Worm (Caenorhabditis elegans) whole organism, early embryonic: Measurements from ENCODE around the gene aptf-2.
"Not testable (repeated sequence)": the region's sequence is repeated elsewhere in the genome, so short reads cannot be mapped to it uniquely, and the experiment has no call there.

Experiments
- F13C5.2 ChIP-seq: sonication (generic microtip); optimal IDR thresholded peaks from 2 replicates; lab custom pipeline; 2017; ENCODE audit warnings: mild to moderate bottlenecking, missing genetic modification characterization, inconsistent platforms, missing compliant biosample characterization
- ama-1 ChIP-seq: fragments of 150-350 bp; optimal IDR thresholded peaks from 2 replicates; lab custom pipeline; 2014
- ceh-13 ChIP-seq: fragments of 200-800 bp; sonication (Bioruptor generic); optimal IDR thresholded peaks from 2 replicates; lab custom pipeline; 2018; ENCODE audit warnings: mild to moderate bottlenecking, missing genetic modification characterization, missing compliant biosample characterization
- ets-7 ChIP-seq: sonication (generic microtip); optimal IDR thresholded peaks from 2 replicates; lab custom pipeline; 2016; ENCODE audit warnings: missing genotype, missing genetic modification characterization, missing compliant biosample characterization
- hmbx-1 ChIP-seq: sonication (generic microtip); optimal IDR thresholded peaks from 2 replicates; lab custom pipeline; 2016; ENCODE audit warnings: mild to moderate bottlenecking, missing genetic modification characterization, missing compliant biosample characterization
- hmg-4 ChIP-seq: fragments of 200-800 bp; sonication (Bioruptor generic); optimal IDR thresholded peaks from 2 replicates; lab custom pipeline; 2018; ENCODE audit warnings: mild to moderate bottlenecking, missing genetic modification characterization, missing compliant biosample characterization
- pes-1 ChIP-seq: fragments of 200-800 bp; sonication (Bioruptor generic); IDR thresholded peaks from 2 replicates; pipeline ENCODE4 v1.3.6; 2022; ENCODE audit warnings: missing genetic modification reagents, missing genetic modification characterization, missing compliant biosample characterization
- tbx-11 ChIP-seq: fragments of 200-800 bp; sonication (Bioruptor generic); IDR thresholded peaks from 2 replicates; pipeline ENCODE4 v1.3.6; 2022; ENCODE audit warnings: missing genetic modification characterization, missing compliant biosample characterization
- tbx-37 ChIP-seq: fragments of 200-800 bp; sonication (Bioruptor generic); conservative IDR thresholded peaks from 2 replicates; pipeline ENCODE4 v1.3.6; 2022; ENCODE audit warnings: missing genetic modification reagents, missing genetic modification characterization, missing compliant biosample characterization

DNA sequence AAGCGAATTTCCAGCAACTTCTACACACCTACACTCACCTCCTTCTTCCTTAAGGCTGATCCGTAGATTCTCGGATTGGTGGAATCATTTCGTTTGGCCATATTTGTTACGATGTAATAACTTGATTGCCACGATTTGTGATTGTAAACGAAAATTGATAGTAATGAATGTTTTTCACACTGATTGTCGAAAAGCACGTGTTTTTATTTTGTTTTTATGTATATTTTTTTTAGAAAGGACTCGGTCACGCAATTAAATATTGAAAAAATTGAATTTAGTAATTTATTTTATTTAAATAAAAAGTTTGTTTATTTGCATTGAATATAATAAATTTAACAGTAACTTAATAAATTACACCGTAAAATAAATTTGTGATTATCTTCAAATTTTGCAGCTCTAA lies 18.1 kb upstream of the aptf-2 start, which contains the start of gene K09B11.5:
- TF ChIP-seq F13C5.2 (tag; lab: Kevin White, UChicago); ama-1 (lab: Kevin White, UChicago); tbx-11 (GFP tag; lab: Robert Waterston, UW); hmbx-1 (tag; lab: Kevin White, UChicago); pes-1 (GFP tag; lab: Robert Waterston, UW); ceh-13 (GFP tag; lab: Kevin White, UChicago); hmg-4 (GFP tag; lab: Kevin White, UChicago); ets-7; tbx-37 (GFP tag; lab: Robert Waterston, UW): not testable (repeated sequence)
